Worm (Caenorhabditis elegans) whole organism, L4 larva: Measurements from ENCODE around the gene nhr-92.

Experiments used
- F49E8.2 ChIP-seq: sonication (generic microtip); optimal IDR thresholded peaks from 2 replicates; lab custom pipeline; 2016; ENCODE audit warnings: missing compliant biosample characterization, mild to moderate bottlenecking, missing genetic modification characterization, borderline replicate concordance
- T20F7.1 ChIP-seq: fragments of 200-800 bp; sonication (Bioruptor generic); optimal IDR thresholded peaks from 2 replicates; lab custom pipeline; 2018; ENCODE audit warnings: mild to moderate bottlenecking, missing genetic modification characterization, missing compliant biosample characterization
- aha-1 ChIP-seq: fragments of 150-350 bp; peaks from one replicate; lab custom pipeline; 2014; ENCODE audit warnings: missing biosample characterization, missing genetic modification characterization
- ama-1 ChIP-seq: fragments of 150-350 bp; optimal IDR thresholded peaks from 2 replicates; lab custom pipeline; 2014; ENCODE audit warnings: inconsistent platforms, mixed read lengths
- arid-1 ChIP-seq: fragments of 200-800 bp; sonication (Bioruptor generic); conservative IDR thresholded peaks from 2 replicates; pipeline ENCODE4 v1.3.6; 2022; ENCODE audit warnings: missing genetic modification reagents, missing genetic modification characterization, missing compliant biosample characterization
- attf-4 ChIP-seq: sonication (generic microtip); optimal IDR thresholded peaks from 3 replicates; lab custom pipeline; 2017; ENCODE audit warnings: missing biosample characterization, missing genetic modification characterization
- ceh-32 ChIP-seq: sonication (generic microtip); optimal IDR thresholded peaks from 2 replicates; lab custom pipeline; 2016; ENCODE audit warnings: mild to moderate bottlenecking, missing genetic modification characterization, missing compliant biosample characterization; ENCODE audit not compliant: poor library complexity
- ceh-44 ChIP-seq: fragments of 200-800 bp; sonication (Bioruptor generic); IDR thresholded peaks from 2 replicates; pipeline ENCODE4 v1.3.6; 2022; ENCODE audit warnings: missing genetic modification reagents, missing genetic modification characterization, missing compliant biosample characterization
- ctbp-1 ChIP-seq: fragments of 200-800 bp; sonication (Bioruptor generic); IDR thresholded peaks from 2 replicates; pipeline ENCODE4 v1.3.6; 2022; ENCODE audit warnings: missing genetic modification reagents, missing genetic modification characterization, missing compliant biosample characterization
- daf-12 ChIP-seq: fragments of 150-350 bp; optimal IDR thresholded peaks from 2 replicates; lab custom pipeline; 2014; ENCODE audit warnings: missing biosample characterization, missing genetic modification reagents, missing genetic modification characterization
- daf-16 ChIP-seq, 3 experiments: sonication (generic microtip); optimal IDR thresholded peaks; 2 replicates each; lab custom pipeline; 2016 to 2017; ENCODE audit warnings: missing genetic modification characterization in 3 of 3, missing genetic modification reagents in 3 of 3, mild to moderate bottlenecking in 2 of 3, missing compliant biosample characterization in 2 of 3, missing biosample characterization in 1 of 3, moderate library complexity in 1 of 3
- dmd-6 ChIP-seq: fragments of 200-800 bp; sonication (Bioruptor generic); IDR thresholded peaks from 2 replicates; pipeline ENCODE4 v1.3.6; 2022; ENCODE audit warnings: missing genetic modification reagents, missing genetic modification characterization, missing compliant biosample characterization
- dve-1 ChIP-seq: sonication (generic microtip); optimal IDR thresholded peaks from 2 replicates; lab custom pipeline; 2017; ENCODE audit warnings: antibody characterized with exemption, mild to moderate bottlenecking, missing genetic modification characterization, missing compliant biosample characterization; ENCODE audit not compliant: insufficient read depth
- egl-27 ChIP-seq: sonication (generic microtip); optimal IDR thresholded peaks from 3 replicates; lab custom pipeline; 2017; ENCODE audit warnings: missing biosample characterization, missing genetic modification reagents, missing genetic modification characterization
- hif-1 ChIP-seq, 2 experiments: sonication (generic microtip); optimal IDR thresholded peaks; 2 replicates each; lab custom pipeline; 2016 to 2017; ENCODE audit warnings: missing compliant biosample characterization in 2 of 2, missing genetic modification characterization in 2 of 2, missing genetic modification reagents in 2 of 2, missing genotype in 2 of 2, mild to moderate bottlenecking in 1 of 2
- hlh-11 ChIP-seq: fragments of 200-800 bp; sonication (Bioruptor generic); optimal IDR thresholded peaks from 2 replicates; lab custom pipeline; 2018; ENCODE audit warnings: mild to moderate bottlenecking, missing genetic modification characterization, missing compliant biosample characterization
- hlh-30 ChIP-seq: sonication (generic microtip); optimal IDR thresholded peaks from 2 replicates; lab custom pipeline; 2017; ENCODE audit warnings: antibody characterized with exemption, mild to moderate bottlenecking, missing genetic modification characterization, missing compliant biosample characterization; ENCODE audit not compliant: insufficient read depth
- hmg-1.1 ChIP-seq: fragments of 200-800 bp; sonication (Bioruptor generic); IDR thresholded peaks from 2 replicates; pipeline ENCODE4 v1.3.6; 2022; ENCODE audit warnings: missing genetic modification reagents, missing genetic modification characterization, missing compliant biosample characterization
- jun-1 ChIP-seq: fragments of 150-350 bp; optimal IDR thresholded peaks from 2 replicates; lab custom pipeline; 2014; ENCODE audit warnings: missing biosample characterization, missing genetic modification reagents, missing genetic modification characterization
- lin-15B ChIP-seq: fragments of 150-350 bp; sonication (generic microtip); optimal IDR thresholded peaks from 3 replicates; lab custom pipeline; 2014; ENCODE audit warnings: missing biosample characterization, missing genetic modification characterization
- lsy-2 ChIP-seq, 2 experiments: fragments of 150-350 bp in 1 of 2; sonication (generic microtip) in 1 of 2; optimal IDR thresholded peaks; 2 replicates each; lab custom pipeline; 2014 to 2017; ENCODE audit warnings: missing biosample characterization in 2 of 2, missing genetic modification characterization in 2 of 2
- mdl-1 ChIP-seq, 2 experiments: fragments of 150-350 bp in 1 of 2; sonication (generic microtip) in 1 of 2; optimal IDR thresholded peaks; 2 replicates each; lab custom pipeline; 2014 to 2017; ENCODE audit warnings: missing biosample characterization in 2 of 2, missing genetic modification characterization in 2 of 2
- mep-1 ChIP-seq: fragments of 150-350 bp; sonication (generic microtip); optimal IDR thresholded peaks from 3 replicates; lab custom pipeline; 2014; ENCODE audit warnings: missing biosample characterization, missing genetic modification characterization
- mes-2 ChIP-seq: sonication (generic microtip); optimal IDR thresholded peaks from 2 replicates; lab custom pipeline; 2016; ENCODE audit warnings: missing genotype, mild to moderate bottlenecking, missing genetic modification characterization, missing compliant biosample characterization; ENCODE audit not compliant: poor library complexity, severe bottlenecking
- mxl-3 ChIP-seq: fragments of 200-800 bp; sonication (Bioruptor generic); optimal IDR thresholded peaks from 2 replicates; lab custom pipeline; 2018; ENCODE audit warnings: mild to moderate bottlenecking, missing genetic modification characterization, missing compliant biosample characterization
- nhr-10 ChIP-seq: fragments of 150-350 bp; optimal IDR thresholded peaks from 2 replicates; lab custom pipeline; 2014; ENCODE audit warnings: missing biosample characterization, missing genetic modification characterization
- nhr-25 ChIP-seq: sonication (generic microtip); optimal IDR thresholded peaks from 2 replicates; lab custom pipeline; 2017; ENCODE audit warnings: missing genetic modification characterization, mild to moderate bottlenecking, missing compliant biosample characterization, antibody characterized with exemption, moderate library complexity, borderline replicate concordance; ENCODE audit not compliant: insufficient read depth
- nhr-28 ChIP-seq: fragments of 150-350 bp; optimal IDR thresholded peaks from 2 replicates; lab custom pipeline; 2014; ENCODE audit warnings: missing biosample characterization, missing genetic modification characterization
- nhr-41 ChIP-seq: fragments of 200-800 bp; sonication (Bioruptor generic); IDR thresholded peaks from 2 replicates; pipeline ENCODE4 v1.3.6; 2022; ENCODE audit warnings: missing genetic modification reagents, missing genetic modification characterization, missing compliant biosample characterization
- nhr-48 ChIP-seq: sonication (generic microtip); optimal IDR thresholded peaks from 2 replicates; lab custom pipeline; 2016; ENCODE audit warnings: mild to moderate bottlenecking, missing genetic modification characterization, missing compliant biosample characterization
- nhr-6 ChIP-seq: fragments of 150-350 bp; optimal IDR thresholded peaks from 2 replicates; lab custom pipeline; 2014; ENCODE audit warnings: missing biosample characterization, missing genetic modification characterization
- nhr-77 ChIP-seq: fragments of 150-350 bp; optimal IDR thresholded peaks from 2 replicates; lab custom pipeline; 2014; ENCODE audit warnings: missing biosample characterization, missing genetic modification characterization
- pha-4 ChIP-seq, 2 experiments: fragments of 150-350 bp in 1 of 2; fragments of 200-800 bp in 1 of 2; sonication (Bioruptor generic) in 1 of 2; IDR thresholded peaks in 1 of 2; optimal IDR thresholded peaks in 1 of 2; 2 replicates each; pipeline versions ENCODE4 v1.3.6 to Lab custom; 2014 to 2022; ENCODE audit warnings: missing genetic modification characterization in 2 of 2, missing genetic modification reagents in 2 of 2, missing biosample characterization in 1 of 2, missing compliant biosample characterization in 1 of 2
- skn-1 ChIP-seq: fragments of 150-350 bp; optimal IDR thresholded peaks from 2 replicates; lab custom pipeline; 2014; ENCODE audit warnings: missing biosample characterization, missing genetic modification characterization
- spr-3 ChIP-seq: fragments of 200-800 bp; sonication (Bioruptor generic); optimal IDR thresholded peaks from 2 replicates; lab custom pipeline; 2018; ENCODE audit warnings: mild to moderate bottlenecking, missing genetic modification characterization, missing compliant biosample characterization
- unc-62 ChIP-seq, 3 experiments: fragments of 150-350 bp in 1 of 3; sonication (generic microtip); optimal IDR thresholded peaks in 2 of 3; peaks in 1 of 3; 1 replicate in 1 of 3; 2 replicates in 2 of 3; lab custom pipeline; 2014 to 2017; ENCODE audit warnings: missing biosample characterization in 3 of 3, missing genetic modification characterization in 3 of 3, missing genetic modification reagents in 3 of 3, missing genotype in 1 of 3
- vab-7 ChIP-seq: fragments of 200-800 bp; sonication (Bioruptor generic); IDR thresholded peaks from 2 replicates; pipeline ENCODE4 v1.3.6; 2022; ENCODE audit warnings: missing genetic modification reagents, missing genetic modification characterization, missing compliant biosample characterization
- zag-1 ChIP-seq: fragments of 150-350 bp; optimal IDR thresholded peaks from 2 replicates; lab custom pipeline; 2014; ENCODE audit warnings: missing biosample characterization, missing genetic modification characterization
- zip-11 ChIP-seq: fragments of 200-800 bp; sonication (Bioruptor generic); IDR thresholded peaks from 2 replicates; pipeline ENCODE4 v1.3.6; 2022; ENCODE audit warnings: missing genetic modification characterization, missing compliant biosample characterization
- zip-2 ChIP-seq: fragments of 150-350 bp; optimal IDR thresholded peaks from 2 replicates; lab custom pipeline; 2014; ENCODE audit warnings: missing biosample characterization, missing genetic modification characterization

nhr-92 gene

ce11 chrIV:1649794-1650193 is 29.9 kb downstream of the nhr-92 start (continued):
- no peak for TF ChIP-seq F49E8.2 (tag; lab: Kevin White, UChicago)
- TF ChIP-seq dve-1 (tag; lab: Kevin White, UChicago) = peak; percentile 55
- TF ChIP-seq mep-1 (tag; lab: Kevin White, UChicago) = peak; percentile 60
- no peak for TF ChIP-seq nhr-41
- no peak for TF ChIP-seq ceh-32 (tag; lab: Kevin White, UChicago)
- TF ChIP-seq zag-1 (tag; lab: Kevin White, UChicago) = no peak
- peak in 1 of 2 experiments; percentile 54 for TF ChIP-seq lsy-2 (tag; optimal IDR thresholded peaks at IDR 0.05; lab: Kevin White, UChicago)

DNA sequence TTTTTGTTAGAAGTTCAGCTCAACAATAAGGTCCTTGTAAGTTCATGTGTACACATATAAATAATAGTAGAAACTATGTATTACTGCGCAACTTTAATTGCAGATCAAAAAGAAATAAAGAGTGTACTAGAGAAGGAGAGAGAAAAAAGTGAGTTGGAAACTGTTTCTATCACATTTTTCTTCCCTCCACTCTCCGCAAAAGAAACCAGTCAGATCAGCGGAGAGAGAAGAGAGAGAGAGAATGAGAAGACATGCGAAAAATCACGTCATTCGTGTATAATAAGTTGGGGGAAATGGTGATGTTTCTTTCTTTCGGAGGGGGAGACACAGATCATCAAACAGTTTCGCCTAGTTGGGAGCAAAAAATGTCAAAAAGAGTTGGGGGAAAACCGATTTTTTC is 35.4 kb downstream of the nhr-92 start:
- TF ChIP-seq hif-1 (tag; optimal IDR thresholded peaks at IDR 0.05; lab: Kevin White, UChicago) = no peak
- TF ChIP-seq hmg-1.1 (GFP tag; lab: Robert Waterston, UW) = 0 out of 2 replicates have a peak, but pooled peaks have one; percentile 26
- no peak for TF ChIP-seq pha-4 (GFP tag; IDR thresholded peaks at IDR 0.05; lab: Robert Waterston, UW)
- no peak for TF ChIP-seq pha-4 (tag; optimal IDR thresholded peaks at IDR 0.05; lab: Kevin White, UChicago)
- peak; percentile 9 to 75 for TF ChIP-seq mdl-1 (tag; optimal IDR thresholded peaks at IDR 0.05; lab: Kevin White, UChicago)
- no peak for TF ChIP-seq zip-2 (tag; lab: Kevin White, UChicago)
- TF ChIP-seq jun-1 (tag; lab: Kevin White, UChicago) = peak; percentile 3
- no peak for TF ChIP-seq unc-62 (GFP tag; optimal IDR thresholded peaks at IDR 0.05 in 1 of 2; lab: Kevin White, UChicago)
- no peak for TF ChIP-seq unc-62 (tag; optimal IDR thresholded peaks at IDR 0.05; lab: Kevin White, UChicago)
- TF ChIP-seq mxl-3 (GFP tag; lab: Kevin White, UChicago) = peak; percentile 66
- no peak for TF ChIP-seq ctbp-1 (GFP tag; lab: Robert Waterston, UW)
- TF ChIP-seq vab-7 (GFP tag; lab: Robert Waterston, UW) = no peak
- TF ChIP-seq ama-1 = no peak
- peak; percentile 50 for TF ChIP-seq mes-2 (tag; lab: Kevin White, UChicago)
- TF ChIP-seq dmd-6 (GFP tag; lab: Robert Waterston, UW) = peak; percentile 73
- TF ChIP-seq mep-1 (tag; lab: Kevin White, UChicago) = peak; percentile 66
- peak; percentile 68 for TF ChIP-seq hlh-30 (tag; lab: Kevin White, UChicago)
- peak; percentile 65 for TF ChIP-seq dve-1 (tag; lab: Kevin White, UChicago)
- no peak for TF ChIP-seq daf-12 (tag; lab: Kevin White, UChicago)
- TF ChIP-seq arid-1 (GFP tag; lab: Robert Waterston, UW) = no peak
- TF ChIP-seq nhr-25 (tag; lab: Kevin White, UChicago) = no peak
- peak; percentile 87 for TF ChIP-seq nhr-28 (tag; lab: Kevin White, UChicago)
- no peak for TF ChIP-seq zip-11 (GFP tag; lab: Robert Waterston, UW)
- peak; percentile 57 for TF ChIP-seq nhr-77 (tag; lab: Kevin White, UChicago)
- no peak for TF ChIP-seq ceh-44
- no peak for TF ChIP-seq nhr-48
- no peak for TF ChIP-seq nhr-6
- TF ChIP-seq T20F7.1 = peak; percentile 67
- peak; percentile 70 for TF ChIP-seq hlh-11 (tag; lab: Kevin White, UChicago)
- no peak for TF ChIP-seq egl-27
- no peak for TF ChIP-seq skn-1
- TF ChIP-seq attf-4 = no peak
- peak; percentile 20 for TF ChIP-seq nhr-10
- peak in 1 of 2 experiments; percentile 51 for TF ChIP-seq lsy-2 (tag; optimal IDR thresholded peaks at IDR 0.05; lab: Kevin White, UChicago)

ce11 chrIV:1657069-1657468 is 37.2 kb downstream of the nhr-92 start:
- peak; percentile 64 for TF ChIP-seq mxl-3 (GFP tag; lab: Kevin White, UChicago)
- peak in 1 of 2 experiments; percentile 14 for TF ChIP-seq mdl-1 (tag; optimal IDR thresholded peaks at IDR 0.05; lab: Kevin White, UChicago)
- TF ChIP-seq mes-2 (tag; lab: Kevin White, UChicago) = peak; percentile 62
- peak; percentile 11 for TF ChIP-seq aha-1
- peak; percentile 74 for TF ChIP-seq hlh-30 (tag; lab: Kevin White, UChicago)
- no peak for TF ChIP-seq lin-15B
- TF ChIP-seq hmg-1.1 (GFP tag; lab: Robert Waterston, UW) = peak; percentile 37; the same call in 1 of the 2 replicates
- peak; percentile 22 for TF ChIP-seq mep-1 (tag; lab: Kevin White, UChicago)
- peak; percentile 40 for TF ChIP-seq hlh-11 (tag; lab: Kevin White, UChicago)
- TF ChIP-seq daf-16 (GFP tag; optimal IDR thresholded peaks at IDR 0.05; lab: Kevin White, UChicago) = no peak
- peak; percentile 30 for TF ChIP-seq daf-16 (tag; optimal IDR thresholded peaks at IDR 0.05; lab: Kevin White, UChicago)
- no peak for TF ChIP-seq spr-3 (GFP tag; lab: Kevin White, UChicago)
